Fruit fly (Drosophila melanogaster): ENCODE measurements around the gene CG33159.

Gene CG33159

dm6 chr3L:3198447-3199402 is 5.5 kb downstream of the CG33159 start, which contains the start of the genes CG32276 and gry (continued):
- TF ChIP-seq CG7839 (tag; optimal IDR thresholded peaks at IDR 0.05) (no peak), D (optimal IDR thresholded peaks at IDR 0.05) (peak; percentile 27), D (GFP tag; optimal IDR thresholded peaks at IDR 0.05) (peak; percentile 48), Dfd (GFP tag; optimal IDR thresholded peaks at IDR 0.05) (no peak), CG17359 (tag; optimal IDR thresholded peaks at IDR 0.05) (peak; percentile 62), CG9437 (GFP tag; optimal IDR thresholded peaks at IDR 0.05) (peak; percentile 85), nau (GFP tag; optimal IDR thresholded peaks at IDR 0.05) (no peak), CG17328 (GFP tag; IDR thresholded peaks at IDR 0.05) (peak; percentile 78), Max (GFP tag; optimal IDR thresholded peaks at IDR 0.05) (peak; percentile 88), tup (GFP tag; optimal IDR thresholded peaks at IDR 0.05) (peak; percentile 63), sug (tag; optimal IDR thresholded peaks at IDR 0.05) (no peak), sob (GFP tag; IDR thresholded peaks at IDR 0.05) (peak; percentile 82), esg (GFP tag; conservative IDR thresholded peaks at IDR 0.05) (peak; percentile 65), sr (GFP tag; IDR thresholded peaks at IDR 0.05) (no peak; the same call in 2 of the 3 replicates), CG18619 (GFP tag; optimal IDR thresholded peaks at IDR 0.05) (peak; percentile 60), HmgZ (tag; optimal IDR thresholded peaks at IDR 0.05) (peak; percentile 93), Antp (GFP tag; optimal IDR thresholded peaks at IDR 0.05) (peak; percentile 79), cg (GFP tag; optimal IDR thresholded peaks at IDR 0.05) (peak; percentile 73), Opbp (GFP tag; IDR thresholded peaks at IDR 0.05; ENCODE audit: partially characterized antibody) (no peak), her (GFP tag; optimal IDR thresholded peaks at IDR 0.05) (peak; percentile 71), HLH54F (GFP tag; optimal IDR thresholded peaks at IDR 0.05) (peak; percentile 85), crc (GFP tag; optimal IDR thresholded peaks at IDR 0.05) (peak; percentile 48), twi (tag; optimal IDR thresholded peaks at IDR 0.05) (peak; percentile 61), Rfx (GFP tag; IDR thresholded peaks at IDR 0.05) (peak; percentile 77), ac (GFP tag; optimal IDR thresholded peaks at IDR 0.05) (no peak), Fer3 (tag; optimal IDR thresholded peaks at IDR 0.05) (peak; percentile 72), CG13123 (GFP tag; optimal IDR thresholded peaks at IDR 0.05) (peak; percentile 54), CG12104 (GFP tag; optimal IDR thresholded peaks at IDR 0.05) (peak; percentile 53), Atf3 (GFP tag; optimal IDR thresholded peaks at IDR 0.05) (peak; percentile 63), Jarid2 (GFP tag; optimal IDR thresholded peaks at IDR 0.05) (peak; percentile 50), Trl (optimal IDR thresholded peaks at IDR 0.05) (peak in 1 of 2 experiments; percentile 14), Trl (GFP tag; optimal IDR thresholded peaks at IDR 0.05) (peak; percentile 85), CG8478 (optimal IDR thresholded peaks at IDR 0.05) (no peak), Elba2 (GFP tag; optimal IDR thresholded peaks at IDR 0.05) (peak; percentile 64), CG7372 (GFP tag; IDR thresholded peaks at IDR 0.05) (peak; percentile 66; the same call in 1 of the 2 replicates), gsb-n (tag; optimal IDR thresholded peaks at IDR 0.05) (no peak), psq (GFP tag; optimal IDR thresholded peaks at IDR 0.05) (peak; percentile 47), CG11560 (tag; IDR thresholded peaks at IDR 0.05) (no peak), ap (GFP tag; IDR thresholded peaks at IDR 0.05) (peak; percentile 82), corto (GFP tag; optimal IDR thresholded peaks at IDR 0.05) (no peak), CG12942 (GFP tag; optimal IDR thresholded peaks at IDR 0.05) (peak; percentile 71), CG1529 (GFP tag; optimal IDR thresholded peaks at IDR 0.05) (no peak), gsb (GFP tag; IDR thresholded peaks at IDR 0.05) (no peak), emc (GFP tag; optimal IDR thresholded peaks at IDR 0.05) (peak; percentile 48), stc (GFP tag; IDR thresholded peaks at IDR 0.05) (peak; percentile 62), PHDP (tag; optimal IDR thresholded peaks at IDR 0.05) (no peak), CG10431 (GFP tag; optimal IDR thresholded peaks at IDR 0.05) (no peak), HmgD (GFP tag; optimal IDR thresholded peaks at IDR 0.05) (peak; percentile 65), CG15479 (GFP tag; optimal IDR thresholded peaks at IDR 0.05) (no peak), CG1024 (GFP tag; IDR thresholded peaks at IDR 0.05) (peak; percentile 46; the same call in 1 of the 2 replicates)
